Worm (Caenorhabditis elegans) whole organism, young adult: ENCODE results near the gene T10C6.15.

Experiments
- B0019.2 ChIP-seq: fragments of 200-800 bp; sonication (Bioruptor generic); conservative IDR thresholded peaks from 2 replicates; pipeline ENCODE4 v1.3.6; 2022; ENCODE audit warnings: missing genetic modification reagents, missing genetic modification characterization, missing compliant biosample characterization
- F10E7.11 ChIP-seq: sonication (generic microtip); optimal IDR thresholded peaks from 2 replicates; lab custom pipeline; 2017; ENCODE audit warnings: mild to moderate bottlenecking, missing genetic modification characterization, moderate library complexity, missing compliant biosample characterization
- F37B4.10 ChIP-seq: fragments of 200-800 bp; sonication (Bioruptor generic); IDR thresholded peaks from 2 replicates; pipeline ENCODE4 v1.3.6; 2022; ENCODE audit warnings: missing genetic modification characterization, missing compliant biosample characterization
- T07F8.4 ChIP-seq: sonication (generic microtip); optimal IDR thresholded peaks from 2 replicates; lab custom pipeline; 2016; ENCODE audit warnings: mild to moderate bottlenecking, missing genetic modification characterization, moderate library complexity, missing compliant biosample characterization
- Y53G8AR.9 ChIP-seq: fragments of 200-800 bp; sonication (Bioruptor generic); conservative IDR thresholded peaks from 2 replicates; pipeline ENCODE4 v1.3.6; 2022; ENCODE audit warnings: missing genetic modification reagents, missing genetic modification characterization, missing compliant biosample characterization
- Y67H2A.10 ChIP-seq: fragments of 200-800 bp; sonication (Bioruptor generic); conservative IDR thresholded peaks from 2 replicates; pipeline ENCODE4 v1.3.6; 2022; ENCODE audit warnings: missing genetic modification reagents, missing genetic modification characterization, missing compliant biosample characterization
- Y79H2A.3 ChIP-seq: fragments of 200-800 bp; sonication (Bioruptor generic); conservative IDR thresholded peaks from 2 replicates; pipeline ENCODE4 v1.3.6; 2022; ENCODE audit warnings: missing genetic modification reagents, missing genetic modification characterization, missing compliant biosample characterization
- Y95B8A.8 ChIP-seq: fragments of 200-800 bp; sonication (Bioruptor generic); IDR thresholded peaks from 2 replicates; pipeline ENCODE4 v1.3.6; 2022; ENCODE audit warnings: missing genetic modification reagents, missing genetic modification characterization, missing compliant biosample characterization
- aptf-2 ChIP-seq: fragments of 200-800 bp; sonication (Bioruptor generic); conservative IDR thresholded peaks from 2 replicates; pipeline ENCODE4 v1.3.6; 2022; ENCODE audit warnings: missing genetic modification reagents, missing genetic modification characterization, missing compliant biosample characterization
- aptf-3 ChIP-seq: fragments of 200-800 bp; sonication (Bioruptor generic); IDR thresholded peaks from 2 replicates; pipeline ENCODE4 v1.3.6; 2022; ENCODE audit warnings: missing genetic modification characterization, missing compliant biosample characterization
- atf-7 ChIP-seq: sonication (generic microtip); optimal IDR thresholded peaks from 2 replicates; lab custom pipeline; 2017; ENCODE audit warnings: mild to moderate bottlenecking, missing genetic modification characterization, missing compliant biosample characterization
- attf-3 ChIP-seq: fragments of 200-800 bp; sonication (Bioruptor generic); conservative IDR thresholded peaks from 2 replicates; pipeline ENCODE4 v1.3.6; 2022; ENCODE audit warnings: missing genetic modification reagents, missing genetic modification characterization, missing compliant biosample characterization
- attf-6 ChIP-seq: fragments of 200-800 bp; sonication (Bioruptor generic); IDR thresholded peaks from 2 replicates; pipeline ENCODE4 v1.3.6; 2022; ENCODE audit warnings: missing genetic modification reagents, missing genetic modification characterization, missing compliant biosample characterization
- bed-2 ChIP-seq: fragments of 200-800 bp; sonication (Bioruptor generic); IDR thresholded peaks from 2 replicates; pipeline ENCODE4 v1.3.6; 2022; ENCODE audit warnings: missing genetic modification reagents, missing genetic modification characterization, missing compliant biosample characterization
- ccch-3 ChIP-seq: fragments of 200-800 bp; sonication (Bioruptor generic); optimal IDR thresholded peaks from 2 replicates; lab custom pipeline; 2018; ENCODE audit warnings: mild to moderate bottlenecking, missing genetic modification characterization, missing compliant biosample characterization
- cebp-1 ChIP-seq, 2 experiments: fragments of 200-800 bp in 1 of 2; sonication (Bioruptor generic) in 1 of 2; sonication (generic microtip) in 1 of 2; IDR thresholded peaks in 1 of 2; optimal IDR thresholded peaks in 1 of 2; 2 replicates each; pipeline versions ENCODE4 v1.3.6 to Lab custom; 2017 to 2022; ENCODE audit warnings: missing compliant biosample characterization in 2 of 2, missing genetic modification characterization in 2 of 2, mild to moderate bottlenecking in 1 of 2, missing genetic modification reagents in 1 of 2, moderate library complexity in 1 of 2
- ceh-100 ChIP-seq: fragments of 200-800 bp; sonication (Bioruptor generic); IDR thresholded peaks from 2 replicates; pipeline ENCODE4 v1.3.6; 2022; ENCODE audit warnings: missing genetic modification reagents, missing genetic modification characterization, missing compliant biosample characterization
- ceh-58 ChIP-seq: fragments of 200-800 bp; sonication (Bioruptor generic); IDR thresholded peaks from 2 replicates; pipeline ENCODE4 v1.3.6; 2022; ENCODE audit warnings: missing genetic modification characterization, missing compliant biosample characterization
- dpff-1 ChIP-seq: sonication (generic microtip); optimal IDR thresholded peaks from 2 replicates; lab custom pipeline; 2017; ENCODE audit warnings: mild to moderate bottlenecking, missing genetic modification characterization, missing compliant biosample characterization
- dpl-1 ChIP-seq: fragments of 150-350 bp; optimal IDR thresholded peaks from 2 replicates; lab custom pipeline; 2014; ENCODE audit warnings: missing biosample characterization, missing genetic modification reagents, missing genetic modification characterization
- him-1 ChIP-seq: sonication (generic microtip); optimal IDR thresholded peaks from 2 replicates; lab custom pipeline; 2016; ENCODE audit warnings: missing genotype, missing genetic modification reagents, missing genetic modification characterization, missing compliant biosample characterization
- lin-54 ChIP-seq: fragments of 200-800 bp; sonication (Bioruptor generic); optimal IDR thresholded peaks from 2 replicates; lab custom pipeline; 2018; ENCODE audit warnings: mild to moderate bottlenecking, missing genetic modification characterization, missing compliant biosample characterization
- mes-4 ChIP-seq: sonication (generic microtip); optimal IDR thresholded peaks from 2 replicates; lab custom pipeline; 2016; ENCODE audit warnings: missing genotype, missing genetic modification characterization, missing compliant biosample characterization
- nfyb-1 ChIP-seq: fragments of 200-800 bp; sonication (Bioruptor generic); IDR thresholded peaks from 2 replicates; pipeline ENCODE4 v1.3.6; 2022; ENCODE audit warnings: missing genetic modification reagents, missing genetic modification characterization, missing compliant biosample characterization
- nhr-27 ChIP-seq: fragments of 200-800 bp; sonication (Bioruptor generic); optimal IDR thresholded peaks from 2 replicates; lab custom pipeline; 2018; ENCODE audit warnings: mild to moderate bottlenecking, missing genetic modification characterization, moderate library complexity, missing compliant biosample characterization
- nhr-80 ChIP-seq: sonication (generic microtip); optimal IDR thresholded peaks from 2 replicates; lab custom pipeline; 2016; ENCODE audit warnings: missing genetic modification characterization, missing compliant biosample characterization
- nhr-90 ChIP-seq: sonication (generic microtip); optimal IDR thresholded peaks from 2 replicates; lab custom pipeline; 2016; ENCODE audit warnings: missing genotype, mild to moderate bottlenecking, missing genetic modification characterization, missing compliant biosample characterization
- rcor-1 ChIP-seq: fragments of 200-800 bp; sonication (Bioruptor generic); IDR thresholded peaks from 2 replicates; pipeline ENCODE4 v1.3.6; 2022; ENCODE audit warnings: missing genetic modification reagents, missing genetic modification characterization, missing compliant biosample characterization
- rpc-1 ChIP-seq, 2 experiments: fragments of 150-350 bp in 1 of 2; sonication (generic microtip) in 1 of 2; optimal IDR thresholded peaks; 2 replicates each; lab custom pipeline; 2014 to 2018; ENCODE audit warnings: missing biosample characterization in 1 of 2, missing genetic modification characterization in 1 of 2, missing genetic modification reagents in 1 of 2, missing genotype in 1 of 2
- snpc-3.4 ChIP-seq: sonication (generic microtip); optimal IDR thresholded peaks from 2 replicates; lab custom pipeline; 2017; ENCODE audit warnings: missing genetic modification characterization, mild to moderate bottlenecking, missing compliant biosample characterization, antibody characterized with exemption, moderate library complexity, missing genotype, missing genetic modification reagents
- somi-1 ChIP-seq: fragments of 200-800 bp; sonication (Bioruptor generic); optimal IDR thresholded peaks from 2 replicates; lab custom pipeline; 2018; ENCODE audit warnings: mild to moderate bottlenecking, missing genetic modification characterization, missing compliant biosample characterization
- xnd-1 ChIP-seq: sonication (generic microtip); optimal IDR thresholded peaks from 2 replicates; lab custom pipeline; 2016; ENCODE audit warnings: missing genotype, missing genetic modification reagents, missing genetic modification characterization, missing compliant biosample characterization
- zfh-2 ChIP-seq: fragments of 200-800 bp; sonication (Bioruptor generic); conservative IDR thresholded peaks from 2 replicates; pipeline ENCODE4 v1.3.6; 2022; ENCODE audit warnings: missing genetic modification reagents, missing genetic modification characterization, missing compliant biosample characterization
- ztf-26 ChIP-seq: sonication (generic microtip); optimal IDR thresholded peaks from 2 replicates; lab custom pipeline; 2017; ENCODE audit warnings: missing genetic modification characterization, missing compliant biosample characterization
- ztf-6 ChIP-seq: fragments of 200-800 bp; sonication (Bioruptor generic); IDR thresholded peaks from 2 replicates; pipeline ENCODE4 v1.3.6; 2022; ENCODE audit warnings: missing genetic modification reagents, missing genetic modification characterization, missing compliant biosample characterization

Gene T10C6.15

DNA sequence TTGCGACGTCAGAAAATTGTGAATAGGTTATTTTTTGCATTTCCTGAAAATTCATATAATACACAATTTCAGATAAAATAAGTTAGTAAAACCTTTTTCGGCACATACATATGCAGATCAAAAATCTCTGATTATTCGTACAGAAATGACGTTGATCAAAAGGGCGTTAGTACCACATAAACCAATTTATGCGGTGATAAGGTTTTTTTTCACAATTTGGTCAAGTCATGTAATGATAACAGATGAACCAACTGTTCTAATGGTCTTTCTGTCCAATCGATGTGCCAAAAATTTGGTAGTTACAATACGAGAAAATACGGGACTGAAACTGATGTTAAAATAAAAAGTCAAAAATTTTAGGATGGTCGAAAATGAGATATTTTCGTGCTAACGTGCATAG lies 34.3 kb upstream of the T10C6.15 start:
- TF ChIP-seq B0019.2 (GFP tag; lab: Robert Waterston, UW) (no peak), nhr-80 (tag; lab: Kevin White, UChicago) (peak; percentile 34)
- TF ChIP-seq, all 124 proteins: peak for 1

DNA sequence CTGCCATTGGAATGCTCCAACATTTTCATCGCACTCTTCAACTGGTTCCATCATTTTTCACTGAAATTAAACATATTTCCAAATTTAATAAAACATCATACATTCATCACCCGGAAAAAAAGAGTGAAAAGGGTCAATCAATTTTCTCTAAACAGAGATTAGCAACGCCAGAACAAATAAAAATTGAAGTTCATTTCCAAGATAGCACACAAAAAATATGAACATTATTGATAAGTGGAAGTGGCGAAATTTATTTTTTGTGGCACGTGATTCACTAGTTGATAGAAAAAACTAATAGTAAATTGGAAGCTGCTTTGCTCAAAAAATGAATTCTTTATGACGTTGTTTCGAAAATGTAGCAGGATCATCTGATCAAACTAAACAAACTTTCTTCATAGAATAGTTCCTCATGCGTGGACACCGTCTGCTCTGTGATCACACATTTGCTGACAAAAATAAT lies 29.5 kb upstream of the T10C6.15 start, which contains the start of the genes F14H3.12 and srj-29:
F14H3.12 (minus strand) TSS at position 74 of the 460 bp plus-strand sequence.
srj-29 (plus strand) TSS at position 410 of the 460 bp plus-strand sequence.
- TF ChIP-seq F37B4.10 (GFP tag; lab: Robert Waterston, UW), result no peak
- TF ChIP-seq aptf-2 (GFP tag; lab: Robert Waterston, UW), result no peak
- TF ChIP-seq zfh-2 (GFP tag; lab: Robert Waterston, UW), result no peak
- peak; percentile 76 for TF ChIP-seq nhr-80 (tag; lab: Kevin White, UChicago)
- no peak for TF ChIP-seq ztf-6 (GFP tag; lab: Robert Waterston, UW)
- TF ChIP-seq nhr-27 (tag; lab: Kevin White, UChicago), result no peak
- TF ChIP-seq lin-54 (GFP tag; lab: Kevin White, UChicago), result no peak
- TF ChIP-seq cebp-1 (GFP tag; IDR thresholded peaks at IDR 0.05; lab: Robert Waterston, UW), result peak; percentile 32; the same call in 1 of the 2 replicates
- no peak for TF ChIP-seq cebp-1 (tag; optimal IDR thresholded peaks at IDR 0.05; lab: Kevin White, UChicago)

DNA sequence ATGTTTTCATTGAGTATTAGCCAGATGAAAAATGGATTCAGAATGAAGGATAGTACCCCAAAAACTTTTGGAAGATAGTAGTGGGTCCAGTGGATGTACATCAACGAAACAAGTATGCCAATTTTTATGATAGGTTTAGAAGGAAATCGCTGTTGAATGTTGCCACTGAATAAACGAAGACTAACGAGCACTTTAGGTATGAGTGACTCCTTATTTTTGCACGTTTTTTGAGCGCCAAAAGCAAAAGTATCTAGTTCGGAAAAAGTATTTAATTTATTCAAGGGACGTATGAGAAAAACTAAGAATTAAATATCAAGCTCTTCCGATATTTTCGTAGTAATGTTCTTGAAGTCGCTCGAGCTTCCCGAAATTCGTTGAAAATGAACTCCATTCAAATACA lies 28.1 kb upstream of the T10C6.15 start, which contains the start of gene srj-10:
srj-10 (minus strand) TSS at position 101 of the 400 bp plus-strand sequence.
- TF ChIP-seq Y95B8A.8 (GFP tag; lab: Robert Waterston, UW) (no peak), nhr-90 (no peak), nhr-27 (tag; lab: Kevin White, UChicago) (no peak), Y79H2A.3 (GFP tag; lab: Robert Waterston, UW) (no peak), T07F8.4 (tag; lab: Kevin White, UChicago) (no peak), zfh-2 (GFP tag; lab: Robert Waterston, UW) (no peak), dpff-1 (tag; lab: Kevin White, UChicago) (no peak), attf-6 (no peak), bed-2 (GFP tag; lab: Robert Waterston, UW) (no peak), mes-4 (no peak), ztf-6 (GFP tag; lab: Robert Waterston, UW) (no peak), nfyb-1 (GFP tag; lab: Robert Waterston, UW) (no peak), atf-7 (tag; lab: Kevin White, UChicago) (no peak), ceh-58 (no peak), attf-3 (no peak), ccch-3 (no peak), rpc-1 (optimal IDR thresholded peaks at IDR 0.05; lab: Kevin White, UChicago) (no peak), rpc-1 (tag; optimal IDR thresholded peaks at IDR 0.05; lab: Kevin White, UChicago) (no peak), xnd-1 (tag; lab: Kevin White, UChicago) (no peak), Y67H2A.10 (GFP tag; lab: Robert Waterston, UW) (no peak)

DNA sequence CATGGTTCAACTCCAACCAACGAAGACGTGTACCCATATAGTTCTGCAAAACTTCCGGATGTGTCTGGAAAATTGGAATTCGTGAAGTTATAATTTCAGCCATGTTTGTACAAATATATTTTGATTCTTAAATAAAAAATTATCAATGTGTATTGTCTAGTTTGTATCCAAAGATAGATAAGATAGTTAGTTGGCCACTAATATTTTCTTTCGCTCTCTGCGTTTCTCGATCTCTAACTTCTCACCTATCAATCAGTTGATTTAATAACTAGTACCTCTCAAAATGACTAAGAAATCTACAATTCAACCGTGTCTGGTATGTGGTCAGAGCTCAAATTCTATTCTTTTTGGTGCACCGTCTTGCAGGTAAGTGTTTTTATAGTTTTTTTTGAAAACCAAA lies 25.4 kb upstream of the T10C6.15 start, which contains the start of gene nhr-176:
nhr-176 (plus strand) TSS at position 159 of the 400 bp plus-strand sequence.
- TF ChIP-seq nhr-80 (tag; lab: Kevin White, UChicago) (peak; percentile 38), somi-1 (GFP tag; lab: Kevin White, UChicago) (no peak)

DNA sequence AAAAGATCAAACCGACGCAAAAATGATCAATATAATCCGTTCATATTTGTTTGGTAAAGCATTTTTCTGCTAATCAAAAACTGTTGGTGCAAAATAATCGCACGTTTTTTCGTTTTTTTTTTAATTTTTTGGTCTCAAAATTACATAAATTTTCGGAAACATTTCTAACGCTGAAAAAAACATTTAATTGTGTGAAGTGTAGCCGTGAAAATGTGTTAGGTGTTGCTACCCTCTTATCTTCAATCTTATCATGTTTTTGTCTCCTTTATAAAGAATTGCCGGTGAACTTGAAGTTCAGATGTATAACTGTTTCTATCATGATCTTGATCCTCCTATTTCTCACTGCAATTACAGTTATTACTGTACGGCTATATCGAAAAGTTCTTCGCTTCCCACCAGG lies 23.2 kb upstream of the T10C6.15 start, which contains the start of gene cyp-35D1:
cyp-35D1 (plus strand) TSS at position 301 of the 400 bp plus-strand sequence.
- TF ChIP-seq Y53G8AR.9 (GFP tag; lab: Robert Waterston, UW), result no peak
- TF ChIP-seq ztf-6 (GFP tag; lab: Robert Waterston, UW), result no peak
- TF ChIP-seq ceh-100 (GFP tag; lab: Robert Waterston, UW), result no peak
- TF ChIP-seq rcor-1 (GFP tag; lab: Robert Waterston, UW), result no peak
- TF ChIP-seq ztf-26 (tag; lab: Kevin White, UChicago), result no peak
- no peak for TF ChIP-seq Y95B8A.8 (GFP tag; lab: Robert Waterston, UW)
- no peak for TF ChIP-seq him-1 (tag; lab: Kevin White, UChicago)
- no peak for TF ChIP-seq snpc-3.4 (tag; lab: Kevin White, UChicago)
- TF ChIP-seq dpl-1 (GFP tag; lab: Kevin White, UChicago), result no peak
- TF ChIP-seq F10E7.11 (tag; lab: Kevin White, UChicago), result no peak
- no peak for TF ChIP-seq atf-7 (tag; lab: Kevin White, UChicago)
- no peak for TF ChIP-seq aptf-3
